Worm (Caenorhabditis elegans): ENCODE results near the gene Y57A10A.4.
A peak's percentile ranks its signal among the peaks of the same experiment; 100 is the strongest.

Gene Y57A10A.4

DNA sequence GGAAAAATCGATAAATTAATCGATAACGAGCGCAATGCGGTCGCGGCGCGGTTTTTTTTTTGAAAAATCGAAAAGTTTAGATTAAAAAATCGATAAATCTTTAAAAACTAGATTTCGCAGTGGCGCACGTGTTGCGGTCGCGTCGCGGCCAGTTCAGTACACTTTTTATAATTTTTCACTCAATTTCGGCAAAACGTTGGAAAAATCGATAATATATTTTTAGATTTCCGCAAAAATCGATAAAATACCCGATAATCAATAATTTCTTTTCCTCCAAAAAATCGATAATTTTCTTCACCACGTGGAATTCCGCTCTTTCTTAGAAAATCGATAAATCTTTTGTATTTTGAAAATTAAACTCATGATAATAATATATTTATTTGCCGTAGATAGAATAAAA is 24.8 kb downstream of the Y57A10A.4 start:
- TF ChIP-seq nhr-237 (tag; optimal IDR thresholded peaks at IDR 0.05) (no peak), ceh-28 (tag; optimal IDR thresholded peaks at IDR 0.05) (peak; percentile 94)

DNA sequence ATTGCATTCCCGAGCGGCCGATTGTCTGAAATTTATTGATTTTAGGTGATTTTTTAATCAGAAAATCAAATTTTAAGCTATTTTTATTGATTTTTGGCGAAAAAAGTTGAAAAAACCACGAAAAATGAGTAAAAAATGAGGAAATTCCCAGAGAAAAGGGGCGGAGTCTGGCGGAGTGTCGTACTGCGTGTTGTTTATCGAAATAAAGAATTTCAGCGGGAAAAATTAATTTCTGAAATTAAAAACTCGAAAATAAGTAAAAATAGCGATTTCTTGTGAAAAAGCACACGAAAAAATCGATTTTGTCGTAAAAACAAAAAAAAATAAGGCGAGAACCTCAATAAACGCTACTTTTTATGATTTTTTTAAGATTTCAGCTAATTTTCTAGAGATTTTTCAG is 33.1 kb downstream of the Y57A10A.4 start, which contains the start of gene Y57A10A.13:
Gene Y57A10A.13 (minus strand): TSS at position 46 of the 400 bp plus-strand sequence.
- TF ChIP-seq lin-15B (tag; optimal IDR thresholded peaks at IDR 0.05) (peak; percentile 7), nfya-1 (tag; optimal IDR thresholded peaks at IDR 0.05; ENCODE audit: insufficient read depth) (peak; percentile 28), lsy-12 (tag; optimal IDR thresholded peaks at IDR 0.05) (no peak), pha-4 (tag; optimal IDR thresholded peaks at IDR 0.05) (peak; percentile 21)

- peak; percentile 94 for TF ChIP-seq pqm-1 (tag; optimal IDR thresholded peaks at IDR 0.05)
- no peak for TF ChIP-seq nhr-77 (tag; optimal IDR thresholded peaks at IDR 0.05)
- no peak for TF ChIP-seq sea-2 (GFP tag; optimal IDR thresholded peaks at IDR 0.05)
- no peak for TF ChIP-seq ceh-9 (tag; optimal IDR thresholded peaks at IDR 0.05)
- TF ChIP-seq ztf-4 (tag; optimal IDR thresholded peaks at IDR 0.05), result no peak
- peak; percentile 92 for TF ChIP-seq skn-1 (tag; optimal IDR thresholded peaks at IDR 0.05)
- TF ChIP-seq pha-4 (tag; optimal IDR thresholded peaks at IDR 0.05), result peak; percentile 58
- no peak for TF ChIP-seq nhr-76 (tag; optimal IDR thresholded peaks at IDR 0.05)
- peak; percentile 98 for TF ChIP-seq elt-2 (tag; optimal IDR thresholded peaks at IDR 0.05)
- TF ChIP-seq jun-1 (tag; optimal IDR thresholded peaks at IDR 0.05), result peak; percentile 44
- TF ChIP-seq elt-1 (tag; optimal IDR thresholded peaks at IDR 0.05), result no peak
- TF ChIP-seq elt-3 (tag; optimal IDR thresholded peaks at IDR 0.05), result no peak
- TF ChIP-seq fkh-2 (tag; optimal IDR thresholded peaks at IDR 0.05), result no peak
- TF ChIP-seq nhr-67 (tag; optimal IDR thresholded peaks at IDR 0.05), result no peak
- TF ChIP-seq ceh-28 (tag; optimal IDR thresholded peaks at IDR 0.05), result peak; percentile 8
- peak; percentile 24 for TF ChIP-seq egl-27 (tag; optimal IDR thresholded peaks at IDR 0.05)
- TF ChIP-seq nfya-1 (tag; optimal IDR thresholded peaks at IDR 0.05; ENCODE audit: insufficient read depth), result peak; percentile 13
Observed at ce11 chrII:12185710-12186109, 34.0 kb downstream of the Y57A10A.4 start, which contains the start of gene Y57A10A.14. Gene Y57A10A.14 (plus strand): TSS chrII:12185937.

DNA sequence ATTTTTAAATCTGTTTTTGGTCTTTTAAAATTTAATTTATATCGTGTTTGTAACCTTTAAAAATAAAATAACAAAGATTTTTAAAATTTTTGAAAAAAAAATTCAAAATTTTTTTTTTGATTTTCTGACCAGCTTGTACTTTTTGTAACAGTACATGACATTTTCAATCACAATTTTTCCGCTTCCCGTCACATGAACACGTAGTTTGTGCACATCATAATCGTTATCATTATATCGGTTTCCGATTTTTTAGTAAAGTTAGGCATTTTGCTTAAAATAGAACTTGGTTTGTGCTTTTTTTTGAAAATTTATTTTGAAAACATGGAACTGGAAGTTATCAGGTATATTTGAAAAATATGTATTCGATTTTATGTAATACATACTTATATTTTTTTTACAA is 35.0 kb downstream of the Y57A10A.4 start:
- TF ChIP-seq fos-1 (tag; optimal IDR thresholded peaks at IDR 0.05) (no peak), nhr-76 (tag; optimal IDR thresholded peaks at IDR 0.05) (peak; percentile 71), pqm-1 (tag; optimal IDR thresholded peaks at IDR 0.05) (peak; percentile 24), elt-2 (tag; optimal IDR thresholded peaks at IDR 0.05) (peak; percentile 68)

- TF ChIP-seq nhr-67 (tag; optimal IDR thresholded peaks at IDR 0.05) (no peak), daf-12 (tag; optimal IDR thresholded peaks at IDR 0.05) (no peak), pqm-1 (tag; optimal IDR thresholded peaks at IDR 0.05) (peak; percentile 8), snpc-4 (tag; optimal IDR thresholded peaks at IDR 0.05) (no peak), R02D3.7 (tag; optimal IDR thresholded peaks at IDR 0.05) (peak; percentile 64), nhr-28 (tag; optimal IDR thresholded peaks at IDR 0.05) (no peak), aly-2 (tag; optimal IDR thresholded peaks at IDR 0.05) (no peak), egl-5 (tag; optimal IDR thresholded peaks at IDR 0.05) (no peak)
Observed at ce11 chrII:12189193-12189592, 37.5 kb downstream of the Y57A10A.4 start.

DNA sequence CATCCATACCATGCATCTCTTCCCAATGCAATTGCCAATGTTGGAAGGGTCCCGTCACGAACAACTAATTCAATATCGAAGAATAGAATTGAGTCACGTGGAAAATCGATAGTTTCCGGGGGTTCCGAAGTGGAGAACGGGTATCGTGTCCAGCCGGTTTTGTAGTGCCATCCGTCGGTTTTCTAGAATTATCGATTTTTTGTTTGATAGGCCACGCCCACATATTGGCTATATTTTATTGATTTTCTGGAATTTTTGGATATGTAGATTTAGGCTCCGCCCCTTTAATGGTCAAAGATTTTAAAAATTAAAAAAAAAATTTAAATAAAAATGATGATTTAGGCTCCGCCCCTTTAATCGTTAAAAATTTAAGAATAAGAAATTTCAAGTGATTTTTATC is 47.5 kb downstream of the Y57A10A.4 start:
- TF ChIP-seq ceh-28 (tag; optimal IDR thresholded peaks at IDR 0.05), result peak; percentile 62
- no peak for TF ChIP-seq nhr-23 (tag; optimal IDR thresholded peaks at IDR 0.05)
- TF ChIP-seq ama-1 (optimal IDR thresholded peaks at IDR 0.05), result no peak
- TF ChIP-seq jun-1 (tag; optimal IDR thresholded peaks at IDR 0.05), result no peak

DNA sequence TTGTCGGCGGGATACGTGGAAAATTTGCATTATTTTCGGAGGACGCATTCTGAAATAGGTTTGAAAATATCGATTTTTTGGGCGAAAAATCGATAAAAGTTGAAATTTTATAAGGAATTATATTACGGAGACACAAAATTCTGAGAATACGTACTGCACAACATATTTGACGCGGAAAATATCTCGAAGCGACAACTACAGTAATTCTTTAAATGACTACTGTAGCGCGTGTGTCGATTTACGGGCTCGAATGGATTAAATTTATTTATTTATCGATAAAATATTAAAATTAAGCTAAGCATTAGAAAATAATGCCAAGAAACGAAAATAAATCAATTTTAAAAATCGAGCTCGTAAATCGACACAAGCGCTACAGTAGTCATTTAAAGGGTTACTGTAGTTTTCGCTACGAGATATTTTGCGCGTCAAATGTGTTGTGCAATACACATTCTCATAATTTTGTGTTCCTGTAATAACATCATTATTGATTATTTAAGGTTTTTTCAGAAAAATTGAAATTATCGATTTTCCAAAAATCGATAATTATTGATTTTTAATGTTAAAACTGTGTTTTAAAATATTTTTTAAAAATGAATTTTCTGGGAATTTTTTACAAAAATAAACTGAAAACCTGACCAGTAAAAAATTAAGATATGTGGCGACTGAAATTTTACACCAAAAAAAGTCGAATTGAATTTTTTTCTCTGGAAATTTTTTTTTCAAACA is 48.3 kb downstream of the Y57A10A.4 start, which contains the start of gene polg-1:
Gene polg-1 (minus strand): TSS at position 51 of the 726 bp plus-strand sequence.
- TF ChIP-seq egl-5 (tag; optimal IDR thresholded peaks at IDR 0.05), result no peak
- TF ChIP-seq aly-2 (tag; optimal IDR thresholded peaks at IDR 0.05), result no peak
- peak; percentile 88 for TF ChIP-seq ceh-28 (tag; optimal IDR thresholded peaks at IDR 0.05)

Data from whole organism, L3 larva.